Worm (Caenorhabditis elegans) whole organism, midembryonic: Measurements from ENCODE around the gene chil-3.

Experiments
- T22C8.4 ChIP-seq: fragments of 200-800 bp; sonication (Bioruptor generic); IDR thresholded peaks from 2 replicates; pipeline ENCODE4 v1.3.6; 2022; ENCODE audit warnings: missing genetic modification characterization, missing compliant biosample characterization
- cog-1 ChIP-seq: sonication (generic microtip); optimal IDR thresholded peaks from 2 replicates; lab custom pipeline; 2016; ENCODE audit warnings: missing genetic modification characterization, missing compliant biosample characterization
- flt-1 ChIP-seq: fragments of 200-800 bp; sonication (Bioruptor generic); IDR thresholded peaks from 2 replicates; pipeline ENCODE4 v1.3.6; 2022; ENCODE audit warnings: missing genetic modification characterization, missing compliant biosample characterization
- klf-2 ChIP-seq: fragments of 200-800 bp; sonication (Bioruptor generic); conservative IDR thresholded peaks from 2 replicates; pipeline ENCODE4 v1.3.6; 2022; ENCODE audit warnings: missing genetic modification reagents, missing genetic modification characterization, missing compliant biosample characterization
- med-1 ChIP-seq: sonication (generic microtip); optimal IDR thresholded peaks from 2 replicates; lab custom pipeline; 2017; ENCODE audit warnings: missing genetic modification characterization, mild to moderate bottlenecking, missing compliant biosample characterization, antibody characterized with exemption, missing genetic modification reagents; ENCODE audit not compliant: insufficient read depth
- ref-1 ChIP-seq: fragments of 200-800 bp; sonication (Bioruptor generic); conservative IDR thresholded peaks from 2 replicates; pipeline ENCODE4 v1.3.6; 2022; ENCODE audit warnings: missing genetic modification reagents, missing genetic modification characterization, missing compliant biosample characterization
- tab-1 ChIP-seq: fragments of 200-800 bp; sonication (Bioruptor generic); IDR thresholded peaks from 2 replicates; pipeline ENCODE4 v1.3.6; 2022; ENCODE audit warnings: missing genetic modification characterization, missing compliant biosample characterization
- ztf-23 ChIP-seq: fragments of 200-800 bp; sonication (Bioruptor generic); IDR thresholded peaks from 2 replicates; pipeline ENCODE4 v1.3.6; 2022; ENCODE audit warnings: missing genetic modification reagents, missing genetic modification characterization, missing compliant biosample characterization
- ztf-29 ChIP-seq: fragments of 200-800 bp; sonication (Bioruptor generic); IDR thresholded peaks from 2 replicates; pipeline ENCODE4 v1.3.6; 2022; ENCODE audit warnings: missing genetic modification reagents, missing genetic modification characterization, missing compliant biosample characterization

Gene chil-3

DNA sequence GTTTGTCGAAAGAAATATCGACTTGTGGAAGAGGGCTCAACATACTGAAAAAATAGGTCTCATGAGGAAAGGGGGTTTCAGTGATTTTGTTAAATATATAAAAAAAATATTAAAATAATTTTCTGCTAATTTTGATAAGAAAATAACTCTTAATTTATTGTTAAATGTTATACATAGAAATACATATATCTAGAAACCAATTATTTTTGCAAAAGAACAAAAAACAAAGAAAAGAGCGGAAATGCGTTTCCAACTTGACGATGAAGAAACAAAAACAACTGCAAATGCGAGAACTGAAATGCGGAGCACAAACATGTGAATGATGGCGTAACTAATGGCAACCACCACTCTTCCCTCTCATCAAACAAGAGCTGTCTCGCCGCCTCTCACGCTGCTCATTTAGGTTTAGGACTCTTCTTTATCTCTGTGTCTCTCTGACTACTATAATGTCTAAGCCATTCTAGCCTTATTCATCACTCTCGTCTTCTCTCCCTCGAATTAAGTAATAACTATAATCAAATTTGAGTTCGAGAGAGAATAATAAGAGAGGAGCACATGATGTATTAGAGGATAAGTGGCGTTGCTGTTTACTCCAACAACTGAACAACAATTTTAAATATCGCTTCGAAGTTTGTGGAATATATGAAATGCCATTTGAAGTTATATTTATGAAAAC lies 22.9 kb downstream of the chil-3 start, which contains the start of gene arrd-4:
Gene arrd-4, minus strand, starts transcription at position 51 of the 676 bp plus-strand sequence.
- no peak for TF ChIP-seq flt-1 (GFP tag; lab: Robert Waterston, UW)
- TF ChIP-seq tab-1 (GFP tag; lab: Robert Waterston, UW), result 0 out of 2 replicates have a peak, but pooled peaks have one; percentile 7

DNA sequence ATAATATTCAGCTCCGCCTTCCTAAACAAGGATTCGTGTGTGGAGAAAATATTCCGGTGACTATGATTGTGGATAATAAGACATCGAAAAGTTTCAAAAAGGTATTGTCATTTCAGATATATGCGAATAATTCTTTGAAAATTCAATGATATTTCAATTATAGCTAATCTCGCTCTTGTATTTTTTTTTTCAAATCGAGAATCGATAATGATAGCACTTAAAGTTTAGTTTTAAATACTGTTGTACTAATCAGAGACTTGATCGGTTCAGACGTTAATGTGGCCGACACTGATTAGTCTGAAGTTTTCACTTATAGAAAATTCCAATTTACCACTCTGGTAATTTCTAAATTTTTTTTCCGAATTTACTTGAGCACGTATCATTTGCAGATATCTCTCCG lies 25.3 kb downstream of the chil-3 start:
- no peak for TF ChIP-seq T22C8.4 (GFP tag; lab: Robert Waterston, UW)
- TF ChIP-seq klf-2, result no peak
- no peak for TF ChIP-seq tab-1 (GFP tag; lab: Robert Waterston, UW)
- TF ChIP-seq cog-1 (tag; lab: Kevin White, UChicago), result no peak
- TF ChIP-seq ztf-23 (GFP tag; lab: Robert Waterston, UW), result no peak
- TF ChIP-seq med-1 (GFP tag; lab: Kevin White, UChicago), result no peak
- TF ChIP-seq flt-1 (GFP tag; lab: Robert Waterston, UW), result no peak
- TF ChIP-seq ref-1 (GFP tag; lab: Robert Waterston, UW), result no peak
- no peak for TF ChIP-seq ztf-29 (GFP tag; lab: Robert Waterston, UW)

DNA sequence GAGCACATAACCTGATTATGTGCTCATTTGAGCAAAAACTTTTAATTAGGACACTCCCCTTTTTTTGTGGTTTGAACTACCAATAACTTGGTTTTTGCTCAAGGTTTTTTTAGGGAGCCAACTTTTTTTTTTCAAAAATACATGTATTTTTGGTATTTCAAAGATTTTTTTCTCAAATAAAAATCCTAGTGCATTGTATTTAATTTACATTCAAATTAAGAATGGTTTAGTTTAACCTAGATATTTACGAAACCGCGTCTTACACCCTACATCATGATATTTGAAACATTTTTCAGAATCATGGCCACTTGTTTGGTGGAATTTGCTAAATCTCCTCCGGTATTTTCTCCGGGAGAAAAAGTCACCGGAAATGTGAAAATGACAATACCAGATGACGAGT lies 26.4 kb downstream of the chil-3 start, which contains the start of gene arrd-5:
Gene arrd-5, plus strand, starts transcription at position 301 of the 400 bp plus-strand sequence.
- TF ChIP-seq cog-1 (tag; lab: Kevin White, UChicago) (no peak), T22C8.4 (GFP tag; lab: Robert Waterston, UW) (no peak), ztf-29 (GFP tag; lab: Robert Waterston, UW) (no peak), med-1 (GFP tag; lab: Kevin White, UChicago) (no peak), klf-2 (no peak)

DNA sequence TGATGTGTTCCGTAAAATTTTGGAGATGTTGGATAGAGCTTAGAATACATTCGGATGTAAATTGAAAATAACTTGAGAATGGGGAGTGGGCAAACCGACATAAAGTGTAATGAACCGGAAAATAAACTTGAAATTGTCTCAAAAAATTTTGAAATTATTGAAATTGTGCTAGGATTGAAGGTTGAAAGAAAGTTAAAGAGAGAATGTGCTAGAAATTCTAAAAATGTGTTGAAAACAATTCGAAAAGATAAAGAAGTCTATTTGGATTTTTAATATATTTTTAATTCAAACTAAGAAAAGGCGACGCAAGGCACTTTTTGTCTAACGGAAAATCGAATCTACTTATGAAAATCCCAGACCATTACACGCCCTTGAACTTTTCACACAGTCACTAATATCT lies 27.4 kb downstream of the chil-3 start, which contains the start of gene ZK938.3:
Gene ZK938.3, minus strand, starts transcription at position 101 of the 400 bp plus-strand sequence.
- TF ChIP-seq klf-2 (no peak), ztf-23 (GFP tag; lab: Robert Waterston, UW) (no peak), cog-1 (tag; lab: Kevin White, UChicago) (no peak), flt-1 (GFP tag; lab: Robert Waterston, UW) (no peak), tab-1 (GFP tag; lab: Robert Waterston, UW) (no peak), ztf-29 (GFP tag; lab: Robert Waterston, UW) (no peak), med-1 (GFP tag; lab: Kevin White, UChicago) (no peak), ref-1 (GFP tag; lab: Robert Waterston, UW) (no peak), T22C8.4 (GFP tag; lab: Robert Waterston, UW) (no peak)

DNA sequence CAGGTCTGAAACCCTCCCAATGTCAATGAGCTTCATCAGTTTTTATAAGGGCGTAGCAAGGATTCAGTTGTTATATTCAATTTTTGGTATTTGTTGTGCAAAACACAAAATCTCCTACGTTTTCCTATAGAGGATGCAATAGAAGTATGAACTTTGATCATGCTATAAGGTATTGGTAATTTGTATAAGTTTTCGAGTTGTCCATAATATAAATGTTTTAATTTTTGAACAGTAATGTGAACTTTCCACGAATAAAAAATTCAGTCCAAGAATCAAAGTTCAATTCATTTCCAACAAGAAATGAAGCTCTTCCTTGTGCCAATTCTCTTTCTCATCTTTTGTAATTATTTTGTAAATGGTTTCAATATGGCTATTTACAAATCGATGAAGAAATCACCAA lies 30.3 kb downstream of the chil-3 start, which contains the start of gene ZK938.12:
Gene ZK938.12, plus strand, starts transcription at position 301 of the 400 bp plus-strand sequence.
- TF ChIP-seq ztf-29 (GFP tag; lab: Robert Waterston, UW) (no peak), klf-2 (no peak), ztf-23 (GFP tag; lab: Robert Waterston, UW) (no peak), med-1 (GFP tag; lab: Kevin White, UChicago) (no peak), tab-1 (GFP tag; lab: Robert Waterston, UW) (no peak), T22C8.4 (GFP tag; lab: Robert Waterston, UW) (no peak), flt-1 (GFP tag; lab: Robert Waterston, UW) (no peak), ref-1 (GFP tag; lab: Robert Waterston, UW) (no peak), cog-1 (tag; lab: Kevin White, UChicago) (no peak)

DNA sequence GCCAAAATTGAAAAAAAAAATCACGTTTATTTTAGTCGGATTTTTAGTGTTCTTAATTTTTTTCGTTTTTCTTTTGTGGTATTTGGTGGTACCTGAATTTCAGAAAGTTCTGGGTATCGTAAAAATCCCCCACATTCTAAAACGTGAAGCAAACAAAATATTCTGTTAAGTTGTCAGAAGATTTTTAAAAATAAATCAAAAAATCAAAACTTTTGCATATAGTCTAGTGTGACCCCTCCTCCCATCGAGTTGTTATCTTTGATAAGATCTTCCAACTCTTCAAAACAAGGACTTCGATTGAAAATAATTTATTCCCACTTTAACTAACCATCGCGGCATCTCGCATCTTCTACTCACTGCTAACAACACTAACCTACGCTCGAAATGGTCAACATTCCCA lies 32.2 kb downstream of the chil-3 start, which contains the start of gene ZK938.1:
Gene ZK938.1, plus strand, starts transcription at position 301 of the 400 bp plus-strand sequence.
- TF ChIP-seq ztf-23 (GFP tag; lab: Robert Waterston, UW), result no peak
- TF ChIP-seq tab-1 (GFP tag; lab: Robert Waterston, UW), result no peak
- no peak for TF ChIP-seq ref-1 (GFP tag; lab: Robert Waterston, UW)
- TF ChIP-seq T22C8.4 (GFP tag; lab: Robert Waterston, UW), result no peak
- no peak for TF ChIP-seq flt-1 (GFP tag; lab: Robert Waterston, UW)
- TF ChIP-seq med-1 (GFP tag; lab: Kevin White, UChicago), result no peak

DNA sequence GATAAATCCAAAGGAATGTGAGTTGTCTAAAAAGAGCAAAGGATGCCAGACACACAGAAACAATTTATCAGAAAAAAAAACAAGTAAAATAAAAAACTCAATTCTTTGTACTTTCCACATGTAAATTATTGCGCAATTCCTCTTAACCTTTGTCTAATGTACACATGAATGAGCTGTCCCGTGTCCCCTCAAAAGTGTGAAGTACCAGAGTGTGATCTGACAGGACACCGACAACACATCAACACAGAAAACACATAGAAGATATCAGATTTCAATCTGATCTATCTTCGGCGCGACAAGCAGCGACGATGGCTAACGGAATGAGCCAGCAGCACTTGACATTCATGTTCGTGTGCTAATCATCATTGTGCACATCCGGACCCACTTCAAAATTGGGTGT lies 32.8 kb downstream of the chil-3 start:
- TF ChIP-seq ztf-23 (GFP tag; lab: Robert Waterston, UW), result no peak
- TF ChIP-seq ztf-29 (GFP tag; lab: Robert Waterston, UW), result no peak
- no peak for TF ChIP-seq cog-1 (tag; lab: Kevin White, UChicago)
- TF ChIP-seq flt-1 (GFP tag; lab: Robert Waterston, UW), result no peak
- TF ChIP-seq T22C8.4 (GFP tag; lab: Robert Waterston, UW), result no peak
- no peak for TF ChIP-seq ref-1 (GFP tag; lab: Robert Waterston, UW)
- TF ChIP-seq tab-1 (GFP tag; lab: Robert Waterston, UW), result no peak
- no peak for TF ChIP-seq med-1 (GFP tag; lab: Kevin White, UChicago)
- TF ChIP-seq klf-2, result no peak

DNA sequence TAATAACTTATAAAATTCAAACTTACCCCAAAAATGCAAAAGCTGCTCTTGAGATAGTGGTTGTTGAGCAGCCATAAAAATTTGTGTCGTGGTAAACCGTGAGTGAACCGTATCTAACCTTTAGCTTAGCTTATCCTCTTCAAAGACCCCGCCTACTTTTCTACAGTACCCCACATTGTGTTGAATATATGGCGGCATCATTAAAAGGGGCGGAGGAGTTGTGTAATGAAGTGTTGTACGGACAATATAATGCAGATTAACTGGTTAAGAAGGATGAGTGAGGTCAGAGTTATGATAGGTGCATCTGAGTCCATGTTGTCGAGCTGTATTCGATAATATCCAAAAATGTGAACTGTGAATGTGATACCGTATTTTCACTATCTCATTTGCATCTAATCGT lies 33.4 kb downstream of the chil-3 start, which contains the start of gene eyg-1:
Gene eyg-1, minus strand, starts transcription at position 101 of the 400 bp plus-strand sequence.
- no peak for TF ChIP-seq klf-2
- no peak for TF ChIP-seq med-1 (GFP tag; lab: Kevin White, UChicago)
- no peak for TF ChIP-seq T22C8.4 (GFP tag; lab: Robert Waterston, UW)
- no peak for TF ChIP-seq ztf-29 (GFP tag; lab: Robert Waterston, UW)
- TF ChIP-seq flt-1 (GFP tag; lab: Robert Waterston, UW), result no peak
- TF ChIP-seq tab-1 (GFP tag; lab: Robert Waterston, UW), result no peak
- no peak for TF ChIP-seq ztf-23 (GFP tag; lab: Robert Waterston, UW)
- TF ChIP-seq ref-1 (GFP tag; lab: Robert Waterston, UW), result no peak
- no peak for TF ChIP-seq cog-1 (tag; lab: Kevin White, UChicago)

DNA sequence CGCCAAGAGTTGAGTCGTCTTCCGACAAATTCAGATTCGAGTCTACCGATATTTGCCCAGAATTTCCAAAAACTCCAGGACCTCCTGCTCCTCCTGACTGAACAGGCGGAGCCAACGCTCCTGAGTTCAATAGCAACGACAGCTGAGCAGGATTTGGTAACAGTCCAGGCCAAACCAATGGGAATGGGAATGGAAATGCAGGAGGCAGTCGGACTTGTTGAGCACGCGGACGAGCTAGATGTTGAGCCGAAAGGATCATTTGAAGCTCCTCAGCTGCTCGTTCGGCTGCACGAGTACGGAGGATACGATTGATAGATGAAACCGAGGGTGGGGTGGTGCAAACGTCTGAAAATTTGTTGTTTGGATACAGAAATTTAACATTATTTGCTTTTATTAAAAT lies 34.3 kb downstream of the chil-3 start:
- no peak for TF ChIP-seq ztf-23 (GFP tag; lab: Robert Waterston, UW)
- no peak for TF ChIP-seq ztf-29 (GFP tag; lab: Robert Waterston, UW)
- TF ChIP-seq cog-1 (tag; lab: Kevin White, UChicago), result no peak
- TF ChIP-seq flt-1 (GFP tag; lab: Robert Waterston, UW), result no peak
- no peak for TF ChIP-seq klf-2
- TF ChIP-seq med-1 (GFP tag; lab: Kevin White, UChicago), result no peak
- no peak for TF ChIP-seq T22C8.4 (GFP tag; lab: Robert Waterston, UW)
- no peak for TF ChIP-seq ref-1 (GFP tag; lab: Robert Waterston, UW)
- TF ChIP-seq tab-1 (GFP tag; lab: Robert Waterston, UW), result no peak
